Worm (Caenorhabditis elegans): ENCODE measurements around the gene Y66D12A.16.

DNA sequence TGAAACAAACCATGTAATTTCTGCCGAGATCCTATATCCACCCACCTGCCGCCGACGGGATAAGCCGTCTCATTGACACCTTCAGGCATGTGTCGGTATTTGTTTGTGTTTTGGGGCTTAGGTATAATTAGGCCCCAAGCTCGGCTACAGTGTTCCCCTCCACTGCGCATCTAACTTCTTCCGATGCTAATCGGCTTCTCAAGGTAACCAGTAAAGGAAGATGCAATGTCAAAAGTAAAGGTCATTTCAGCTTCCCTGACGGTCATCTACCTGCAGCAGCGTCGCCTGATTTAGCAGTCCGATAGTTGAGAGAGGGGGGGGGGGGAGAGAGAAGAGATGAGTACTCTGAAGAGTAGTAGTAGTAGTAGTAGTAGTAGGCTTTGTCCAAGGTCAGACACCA, 34.9 kb downstream of the Y66D12A.16 start:
- TF ChIP-seq cog-1 (tag; optimal IDR thresholded peaks at IDR 0.05) (no peak), tab-1 (GFP tag; IDR thresholded peaks at IDR 0.05) (0 out of 2 replicates have a peak, but pooled peaks have one; percentile 37), ref-1 (GFP tag; conservative IDR thresholded peaks at IDR 0.05) (no peak), T22C8.4 (GFP tag; IDR thresholded peaks at IDR 0.05) (no peak), ztf-23 (GFP tag; IDR thresholded peaks at IDR 0.05) (no peak), ztf-29 (GFP tag; IDR thresholded peaks at IDR 0.05) (peak; percentile 93), klf-2 (GFP tag; conservative IDR thresholded peaks at IDR 0.05) (no peak), flt-1 (GFP tag; IDR thresholded peaks at IDR 0.05) (no peak)

Data from whole organism, midembryonic.